Worm (Caenorhabditis elegans) whole organism, L2 larva: ENCODE data around the gene C50F4.6.

Source experiments
- Y55F3AM.14 ChIP-seq: fragments of 200-800 bp; sonication (Bioruptor generic); optimal IDR thresholded peaks from 2 replicates; lab custom pipeline; 2018; ENCODE audit warnings: mild to moderate bottlenecking, missing genetic modification characterization, missing compliant biosample characterization
- ZK546.5 ChIP-seq: sonication (generic microtip); optimal IDR thresholded peaks from 2 replicates; lab custom pipeline; 2017; ENCODE audit warnings: missing biosample characterization, missing genetic modification characterization
- lin-11 ChIP-seq: fragments of 150-350 bp; sonication (generic microtip); optimal IDR thresholded peaks from 2 replicates; lab custom pipeline; 2014; ENCODE audit warnings: missing biosample characterization, missing genetic modification characterization, inconsistent platforms, mixed read lengths
- lin-13 ChIP-seq: fragments of 150-350 bp; optimal IDR thresholded peaks from 2 replicates; lab custom pipeline; 2014; ENCODE audit warnings: missing biosample characterization, missing genetic modification reagents, missing genetic modification characterization
- nhr-12 ChIP-seq: fragments of 150-350 bp; optimal IDR thresholded peaks from 2 replicates; lab custom pipeline; 2014; ENCODE audit warnings: missing biosample characterization, missing genetic modification characterization
- nhr-237 ChIP-seq: fragments of 150-350 bp; optimal IDR thresholded peaks from 2 replicates; lab custom pipeline; 2014; ENCODE audit warnings: missing biosample characterization, missing genetic modification characterization

DNA sequence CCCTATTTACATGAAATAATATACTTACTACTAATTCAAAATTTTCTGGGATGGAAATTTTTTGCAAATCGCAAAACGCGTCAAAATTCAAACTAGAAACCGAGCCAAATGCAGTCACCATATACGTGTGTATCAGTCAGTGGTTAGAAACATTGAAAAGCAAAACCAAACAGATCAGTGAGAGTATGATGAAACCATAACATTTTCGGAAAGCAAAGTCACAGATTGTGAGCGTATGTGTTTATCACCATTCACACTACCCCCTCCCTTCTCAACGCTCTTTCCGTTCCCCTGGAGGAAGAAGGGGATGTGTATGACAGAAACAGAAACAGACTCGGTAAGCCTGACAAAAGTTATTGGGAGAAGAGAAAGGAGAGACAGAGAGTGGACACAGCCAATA, 25.8 kb downstream of the C50F4.6 start:
- TF ChIP-seq nhr-237 (no peak), nhr-12 (tag; lab: Kevin White, UChicago) (no peak), Y55F3AM.14 (GFP tag; lab: Kevin White, UChicago) (no peak), lin-13 (GFP tag; lab: Kevin White, UChicago) (no peak), lin-11 (tag; lab: Kevin White, UChicago) (no peak), ZK546.5 (tag; lab: Kevin White, UChicago) (no peak)
